Fruit fly (Drosophila melanogaster): ENCODE results near the gene B-H2.
A peak's percentile ranks its signal among the peaks of the same experiment; 100 is the strongest.

The B-H2 gene

dm6 chrX:17329933-17330674, 15.7 kb downstream of the B-H2 start (continued):
- TF ChIP-seq B-H2 (GFP tag; optimal IDR thresholded peaks at IDR 0.05): peak; percentile 60
- peak; percentile 16 for TF ChIP-seq Usf (GFP tag; optimal IDR thresholded peaks at IDR 0.05)
- no peak for TF ChIP-seq bigmax (GFP tag; optimal IDR thresholded peaks at IDR 0.05)
- 0 out of 3 replicates have a peak, but pooled peaks have one; percentile 17 for TF ChIP-seq Mrtf (GFP tag; IDR thresholded peaks at IDR 0.05)
- no peak for TF ChIP-seq tx (GFP tag; optimal IDR thresholded peaks at IDR 0.05)
- TF ChIP-seq CG1233 (GFP tag; optimal IDR thresholded peaks at IDR 0.05): peak; percentile 45
- TF ChIP-seq Optix (GFP tag; IDR thresholded peaks at IDR 0.05): no peak
- TF ChIP-seq CG18599 (GFP tag; optimal IDR thresholded peaks at IDR 0.05): peak; percentile 40
- TF ChIP-seq Ada2b (GFP tag; IDR thresholded peaks at IDR 0.05): peak; percentile 18; the same call in 1 of the 2 replicates
- TF ChIP-seq pho (GFP tag; optimal IDR thresholded peaks at IDR 0.05): peak; percentile 29
- TF ChIP-seq CG33557 (GFP tag; optimal IDR thresholded peaks at IDR 0.05): no peak
- no peak for TF ChIP-seq CG17186 (GFP tag; optimal IDR thresholded peaks at IDR 0.05)
- TF ChIP-seq bab2 (GFP tag; optimal IDR thresholded peaks at IDR 0.05): peak; percentile 23
- no peak for TF ChIP-seq Hr3 (GFP tag; optimal IDR thresholded peaks at IDR 0.05)
- TF ChIP-seq CG6813 (GFP tag; optimal IDR thresholded peaks at IDR 0.05): peak; percentile 12
- TF ChIP-seq tgo (GFP tag; IDR thresholded peaks at IDR 0.05): peak; percentile 52; the same call in 2 of the 3 replicates
- peak; percentile 65 for TF ChIP-seq CG2120 (GFP tag; optimal IDR thresholded peaks at IDR 0.05)
- TF ChIP-seq CG9727 (GFP tag; optimal IDR thresholded peaks at IDR 0.05): peak; percentile 34
- TF ChIP-seq al (GFP tag; IDR thresholded peaks at IDR 0.05): peak; percentile 56
- TF ChIP-seq CG12391 (tag; optimal IDR thresholded peaks at IDR 0.05): peak; percentile 48
- TF ChIP-seq Hmr (GFP tag; optimal IDR thresholded peaks at IDR 0.05): peak; percentile 53
- TF ChIP-seq chinmo (GFP tag; IDR thresholded peaks at IDR 0.05; ENCODE audit: partially characterized antibody): peak; percentile 40; the same call in 1 of the 4 replicates

- TF ChIP-seq CG30403 (GFP tag; optimal IDR thresholded peaks at IDR 0.05) (no peak), tin (GFP tag; optimal IDR thresholded peaks at IDR 0.05) (no peak), ranshi (GFP tag; IDR thresholded peaks at IDR 0.05) (no peak), gsb-n (tag; optimal IDR thresholded peaks at IDR 0.05) (peak; percentile 56), chinmo (GFP tag; IDR thresholded peaks at IDR 0.05; ENCODE audit: partially characterized antibody) (peak; percentile 81; the same call in 2 of the 4 replicates), B-H2 (GFP tag; optimal IDR thresholded peaks at IDR 0.05) (peak; percentile 87), CG13894 (tag; optimal IDR thresholded peaks at IDR 0.05) (peak; percentile 22), Meics (GFP tag; optimal IDR thresholded peaks at IDR 0.05) (no peak), HLH54F (GFP tag; optimal IDR thresholded peaks at IDR 0.05) (no peak), abd-A (tag; optimal IDR thresholded peaks at IDR 0.05) (peak; percentile 90), vvl (GFP tag; IDR thresholded peaks at IDR 0.05) (peak; percentile 64; the same call in 1 of the 2 replicates), CG13123 (GFP tag; optimal IDR thresholded peaks at IDR 0.05) (no peak), grn (GFP tag; optimal IDR thresholded peaks at IDR 0.05) (peak; percentile 20), Awh (GFP tag; IDR thresholded peaks at IDR 0.05) (peak; percentile 16; the same call in 1 of the 2 replicates), CG3847 (GFP tag; IDR thresholded peaks at IDR 0.05) (no peak)
Measured at dm6 chrX:17330678-17331261, 16.4 kb downstream of the B-H2 start.

dm6 chrX:17332390-17332789, 18.0 kb downstream of the B-H2 start:
- no peak for TF ChIP-seq ewg (GFP tag; optimal IDR thresholded peaks at IDR 0.05)
- TF ChIP-seq CG15514 (GFP tag; optimal IDR thresholded peaks at IDR 0.05): no peak
- TF ChIP-seq CG33213 (GFP tag; optimal IDR thresholded peaks at IDR 0.05): no peak
- no peak for TF ChIP-seq gcm2 (GFP tag; optimal IDR thresholded peaks at IDR 0.05)
- peak; percentile 20 for TF ChIP-seq CG14710 (tag; optimal IDR thresholded peaks at IDR 0.05)
- peak; percentile 32 for TF ChIP-seq CG2712 (tag; optimal IDR thresholded peaks at IDR 0.05)
- TF ChIP-seq nom (GFP tag; optimal IDR thresholded peaks at IDR 0.05): peak; percentile 10
- peak; percentile 5 for TF ChIP-seq CG10979 (tag; optimal IDR thresholded peaks at IDR 0.05)
- peak; percentile 30; the same call in 1 of the 3 replicates for TF ChIP-seq CG17361 (GFP tag; IDR thresholded peaks at IDR 0.05)
- TF ChIP-seq h (optimal IDR thresholded peaks at IDR 0.05): no peak
- no peak for TF ChIP-seq disco-r (GFP tag; optimal IDR thresholded peaks at IDR 0.05)
- peak; percentile 6 for TF ChIP-seq phol (tag; optimal IDR thresholded peaks at IDR 0.05)
- TF ChIP-seq dmrt11E (tag; optimal IDR thresholded peaks at IDR 0.05): peak; percentile 13

Measured in whole organism, embryonic.